Fruit fly (Drosophila melanogaster) whole organism, embryonic: Measurements from ENCODE around the gene CG2898.
A peak's percentile ranks its signal among the peaks of the same experiment; 100 is the strongest.

Source experiments
- Atf-2 ChIP-seq: fragments of 200-800 bp; sonication (Bioruptor generic); optimal IDR thresholded peaks from 2 replicates; lab custom pipeline; 2016; ENCODE audit warnings: missing biosample characterization, missing genetic modification characterization
- Atf3 ChIP-seq: fragments of 200-800 bp; sonication (Bioruptor generic); optimal IDR thresholded peaks from 3 replicates; lab custom pipeline; 2016; ENCODE audit warnings: missing biosample characterization, missing genetic modification characterization
- CG10321 ChIP-seq: fragments of 200-800 bp; sonication (Bioruptor generic); IDR thresholded peaks from 2 replicates; pipeline ENCODE4 v1.3.6; 2022; ENCODE audit warnings: missing biosample characterization, missing genetic modification characterization
- CG12155 ChIP-seq: fragments of 200-800 bp; sonication (Bioruptor generic); optimal IDR thresholded peaks from 3 replicates; lab custom pipeline; 2016; ENCODE audit warnings: missing biosample characterization, missing genetic modification characterization
- CG12219 ChIP-seq: fragments of 200-800 bp; sonication (Bioruptor generic); optimal IDR thresholded peaks from 3 replicates; lab custom pipeline; 2018; ENCODE audit warnings: missing biosample characterization, mild to moderate bottlenecking, missing genetic modification characterization
- CG14667 ChIP-seq: fragments of 200-800 bp; sonication (Bioruptor generic); IDR thresholded peaks from 2 replicates; pipeline ENCODE4 v1.3.6; 2022; ENCODE audit warnings: missing biosample characterization, missing genetic modification characterization
- CG14860 ChIP-seq: fragments of 200-800 bp; sonication (Bioruptor generic); IDR thresholded peaks from 3 replicates; pipeline ENCODE4 v1.3.6; 2022; ENCODE audit warnings: missing biosample characterization, missing genetic modification characterization; ENCODE audit not compliant: partially characterized antibody
- CG1602 ChIP-seq: fragments of 200-800 bp; sonication (Bioruptor generic); optimal IDR thresholded peaks from 3 replicates; lab custom pipeline; 2016; ENCODE audit warnings: missing biosample characterization, missing genetic modification characterization
- CG17802 ChIP-seq: fragments of 200-800 bp; sonication (Bioruptor generic); optimal IDR thresholded peaks from 2 replicates; lab custom pipeline; 2018; ENCODE audit warnings: missing biosample characterization, mild to moderate bottlenecking, missing genetic modification characterization, moderate library complexity
- CG1832 ChIP-seq: fragments of 200-800 bp; sonication (Bioruptor generic); optimal IDR thresholded peaks from 2 replicates; lab custom pipeline; 2017; ENCODE audit warnings: missing biosample characterization, mild to moderate bottlenecking, missing genetic modification characterization, inconsistent platforms
- CG2712 ChIP-seq: fragments of 200-800 bp; optimal IDR thresholded peaks from 3 replicates; lab custom pipeline; 2019; ENCODE audit warnings: missing biosample characterization, mild to moderate bottlenecking, missing genetic modification characterization, moderate library complexity
- CG3838 ChIP-seq: fragments of 200-800 bp; sonication (Bioruptor generic); optimal IDR thresholded peaks from 3 replicates; lab custom pipeline; 2016; ENCODE audit warnings: missing biosample characterization, missing genetic modification characterization
- CG6175 ChIP-seq: fragments of 200-800 bp; sonication (Bioruptor generic); IDR thresholded peaks from 3 replicates; pipeline ENCODE4 v1.3.6; 2022; ENCODE audit warnings: missing biosample characterization, missing genetic modification characterization
- CG7987 ChIP-seq: fragments of 200-800 bp; sonication (Bioruptor generic); optimal IDR thresholded peaks from 2 replicates; lab custom pipeline; 2018; ENCODE audit warnings: missing biosample characterization, mild to moderate bottlenecking, missing genetic modification characterization, moderate library complexity
- CG9876 ChIP-seq: fragments of 200-800 bp; sonication (Bioruptor generic); optimal IDR thresholded peaks from 2 replicates; lab custom pipeline; 2016; ENCODE audit warnings: missing biosample characterization, missing genetic modification characterization
- Dfd ChIP-seq, 2 experiments: fragments of >200 bp; optimal IDR thresholded peaks; 2 replicates each; lab custom pipeline; 2017; ENCODE audit warnings: missing biosample characterization in 2 of 2, missing genetic modification characterization in 2 of 2
- Dp ChIP-seq: fragments of 200-800 bp; sonication (Bioruptor generic); optimal IDR thresholded peaks from 2 replicates; lab custom pipeline; 2018; ENCODE audit warnings: missing biosample characterization, mild to moderate bottlenecking, missing genetic modification characterization, moderate library complexity
- Gsc ChIP-seq: fragments of 200-800 bp; sonication (Bioruptor generic); IDR thresholded peaks from 2 replicates; pipeline ENCODE4 v1.3.6; 2022; ENCODE audit warnings: missing biosample characterization, missing genetic modification characterization
- Gug ChIP-seq: fragments of 200-800 bp; sonication (Bioruptor generic); IDR thresholded peaks from 4 replicates; pipeline ENCODE4 v1.3.6; 2022; ENCODE audit warnings: missing biosample characterization, missing genetic modification characterization
- Lpt ChIP-seq: fragments of >200 bp; optimal IDR thresholded peaks from 2 replicates; lab custom pipeline; 2018; ENCODE audit warnings: missing biosample characterization, missing genetic modification characterization
- Max ChIP-seq: fragments of 200-800 bp; sonication (Bioruptor generic); optimal IDR thresholded peaks from 2 replicates; lab custom pipeline; 2016; ENCODE audit warnings: missing biosample characterization, mild to moderate bottlenecking, missing genetic modification characterization
- Mes4 ChIP-seq: fragments of 200-800 bp; sonication (Bioruptor generic); optimal IDR thresholded peaks from 2 replicates; lab custom pipeline; 2016; ENCODE audit warnings: missing biosample characterization, missing genetic modification characterization
- Pdp1 ChIP-seq, 2 experiments: fragments of 200-800 bp; sonication (Bioruptor generic); optimal IDR thresholded peaks; 3 replicates each; lab custom pipeline; 2016; ENCODE audit warnings: missing biosample characterization in 2 of 2, missing genetic modification characterization in 2 of 2, mild to moderate bottlenecking in 1 of 2, moderate library complexity in 1 of 2
- Rfx ChIP-seq: fragments of 200-800 bp; sonication (Bioruptor generic); IDR thresholded peaks from 2 replicates; pipeline ENCODE4 v1.3.6; 2022; ENCODE audit warnings: missing biosample characterization, missing genetic modification characterization
- Side ChIP-seq: fragments of 200-800 bp; sonication (Bioruptor generic); optimal IDR thresholded peaks from 2 replicates; lab custom pipeline; 2016; ENCODE audit warnings: missing biosample characterization, missing genetic modification characterization
- ab ChIP-seq: fragments of 200-800 bp; sonication (Bioruptor generic); optimal IDR thresholded peaks from 2 replicates; lab custom pipeline; 2016; ENCODE audit warnings: missing biosample characterization, missing genetic modification characterization
- aop ChIP-seq: fragments of 200-800 bp; sonication (Bioruptor generic); IDR thresholded peaks from 2 replicates; pipeline ENCODE4 v1.3.6; 2022; ENCODE audit warnings: missing biosample characterization, missing genetic modification characterization
- ase ChIP-seq: fragments of 200-800 bp; sonication (Bioruptor generic); IDR thresholded peaks from 3 replicates; pipeline ENCODE4 v1.3.6; 2022; ENCODE audit warnings: missing biosample characterization, missing genetic modification characterization
- bbx ChIP-seq: fragments of 200-800 bp; sonication (Bioruptor generic); IDR thresholded peaks from 2 replicates; pipeline ENCODE4 v1.3.6; 2022; ENCODE audit warnings: missing biosample characterization, missing genetic modification characterization; ENCODE audit not compliant: partially characterized antibody
- cato ChIP-seq: fragments of 200-800 bp; sonication (Bioruptor generic); optimal IDR thresholded peaks from 2 replicates; lab custom pipeline; 2016; ENCODE audit warnings: missing biosample characterization, missing genetic modification characterization, borderline replicate concordance
- caup ChIP-seq: fragments of 200-800 bp; sonication (Bioruptor generic); optimal IDR thresholded peaks from 3 replicates; lab custom pipeline; 2017; ENCODE audit warnings: missing biosample characterization, mild to moderate bottlenecking, missing genetic modification characterization, moderate library complexity; ENCODE audit not compliant: severe bottlenecking
- cwo ChIP-seq: fragments of 200-800 bp; sonication (Bioruptor generic); optimal IDR thresholded peaks from 3 replicates; lab custom pipeline; 2017; ENCODE audit warnings: missing biosample characterization, missing genetic modification characterization, mild to moderate bottlenecking, moderate library complexity, missing genetic modification reagents
- dan ChIP-seq: fragments of 200-800 bp; sonication (Bioruptor generic); IDR thresholded peaks from 2 replicates; pipeline ENCODE4 v1.3.6; 2022; ENCODE audit warnings: missing biosample characterization, missing genetic modification characterization
- fru ChIP-seq: fragments of >200 bp; optimal IDR thresholded peaks from 2 replicates; lab custom pipeline; 2017
- fu2 ChIP-seq: fragments of 200-800 bp; sonication (Bioruptor generic); optimal IDR thresholded peaks from 2 replicates; lab custom pipeline; 2016; ENCODE audit warnings: missing biosample characterization, missing genetic modification characterization
- gro ChIP-seq: fragments of 200-800 bp; sonication (Bioruptor generic); optimal IDR thresholded peaks from 2 replicates; lab custom pipeline; 2016; ENCODE audit warnings: missing biosample characterization, missing genetic modification characterization
- hbn ChIP-seq: fragments of 200-800 bp; sonication (Bioruptor generic); IDR thresholded peaks from 2 replicates; pipeline ENCODE4 v1.3.6; 2022; ENCODE audit warnings: missing biosample characterization, missing genetic modification characterization; ENCODE audit not compliant: partially characterized antibody
- inv ChIP-seq: fragments of 200-800 bp; sonication (Bioruptor generic); IDR thresholded peaks from 2 replicates; pipeline ENCODE4 v1.3.6; 2022; ENCODE audit warnings: missing biosample characterization, missing genetic modification characterization; ENCODE audit not compliant: partially characterized antibody
- jing ChIP-seq: fragments of 200-800 bp; sonication (Bioruptor generic); optimal IDR thresholded peaks from 2 replicates; lab custom pipeline; 2018; ENCODE audit warnings: missing biosample characterization, mild to moderate bottlenecking, missing genetic modification characterization
- kay ChIP-seq: fragments of 200-800 bp; sonication (Bioruptor generic); optimal IDR thresholded peaks from 2 replicates; lab custom pipeline; 2016; ENCODE audit warnings: missing biosample characterization, missing genetic modification characterization
- lola ChIP-seq, 3 experiments: fragments of >200 bp in 2 of 3; fragments of 200-800 bp in 1 of 3; sonication (Bioruptor generic) in 1 of 3; optimal IDR thresholded peaks; 2 replicates each; lab custom pipeline; 2017 to 2019; ENCODE audit warnings: missing biosample characterization in 3 of 3, missing genetic modification characterization in 3 of 3, mild to moderate bottlenecking in 1 of 3, moderate library complexity in 1 of 3
- nom ChIP-seq: fragments of 200-800 bp; sonication (Bioruptor generic); optimal IDR thresholded peaks from 2 replicates; lab custom pipeline; 2017; ENCODE audit warnings: missing biosample characterization, missing genetic modification characterization, mild to moderate bottlenecking, moderate library complexity, missing genetic modification reagents
- otp ChIP-seq: fragments of 200-800 bp; sonication (Bioruptor generic); IDR thresholded peaks from 3 replicates; pipeline ENCODE4, ENCODE4 v1.3.6; 2022; ENCODE audit warnings: missing biosample characterization, missing genetic modification characterization
- pzg ChIP-seq: fragments of 200-800 bp; sonication (Bioruptor generic); optimal IDR thresholded peaks from 3 replicates; lab custom pipeline; 2018; ENCODE audit warnings: missing biosample characterization, mild to moderate bottlenecking, missing genetic modification characterization, moderate library complexity
- sens ChIP-seq: fragments of 200-800 bp; sonication (Bioruptor generic); peaks from one replicate; lab custom pipeline; 2016; ENCODE audit warnings: missing biosample characterization, missing genetic modification characterization
- sim ChIP-seq: fragments of 200-800 bp; sonication (Bioruptor generic); IDR thresholded peaks from 2 replicates; pipeline ENCODE4 v1.3.6; 2022; ENCODE audit warnings: missing biosample characterization, missing genetic modification characterization
- sna ChIP-seq: fragments of 200-800 bp; sonication (Bioruptor generic); IDR thresholded peaks from 2 replicates; pipeline ENCODE4 v1.3.6; 2022; ENCODE audit warnings: missing biosample characterization, missing genetic modification characterization; ENCODE audit not compliant: partially characterized antibody
- ssp ChIP-seq: fragments of 200-800 bp; sonication (Bioruptor generic); IDR thresholded peaks from 2 replicates; pipeline ENCODE4 v1.3.6; 2022; ENCODE audit warnings: missing biosample characterization, missing genetic modification characterization
- stc ChIP-seq: fragments of 200-800 bp; sonication (Bioruptor generic); IDR thresholded peaks from 2 replicates; pipeline ENCODE4 v1.3.6; 2022; ENCODE audit warnings: missing biosample characterization, missing genetic modification characterization
- vvl ChIP-seq: fragments of 200-800 bp; sonication (Bioruptor generic); IDR thresholded peaks from 2 replicates; pipeline ENCODE4 v1.3.6; 2022; ENCODE audit warnings: missing biosample characterization, missing genetic modification characterization
- wek ChIP-seq: fragments of 200-800 bp; sonication (Bioruptor generic); optimal IDR thresholded peaks from 3 replicates; lab custom pipeline; 2018; ENCODE audit warnings: missing biosample characterization, mild to moderate bottlenecking, missing genetic modification characterization, moderate library complexity

The CG2898 gene

DNA sequence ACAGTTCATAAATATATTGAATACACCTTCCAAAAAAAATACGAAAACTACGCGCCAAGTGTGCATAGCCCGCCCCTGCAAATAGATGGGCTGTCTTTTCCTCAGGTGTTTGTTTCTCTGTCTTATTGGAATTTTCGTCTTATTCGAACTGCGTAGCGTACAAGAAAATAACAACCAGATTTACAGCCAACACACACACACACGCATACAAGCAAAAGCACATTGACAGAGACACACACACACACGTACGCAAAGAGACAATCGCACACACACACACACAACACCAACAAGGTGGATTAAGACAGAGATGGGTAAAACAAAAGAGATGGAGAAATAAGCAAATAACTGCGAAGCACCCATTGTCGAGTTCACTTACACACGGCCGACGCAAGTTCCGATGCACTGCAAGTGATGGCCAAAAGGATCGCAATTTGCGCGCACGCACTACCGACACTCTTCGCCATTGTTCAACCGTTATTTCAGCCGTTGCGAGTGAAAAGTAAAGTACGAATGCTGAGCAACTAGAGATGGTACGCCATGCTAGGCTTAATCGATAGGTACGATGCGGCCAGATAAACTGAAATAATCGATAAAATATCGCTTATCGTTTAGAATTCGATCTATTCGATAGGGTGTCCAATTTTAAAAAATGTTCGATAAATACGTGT lies 9.3 kb upstream of the CG2898 start (continued):
- TF ChIP-seq CG12219 (GFP tag; lab: Kevin White, UChicago): no peak
- TF ChIP-seq aop (GFP tag; lab: Robert Waterston, UW): no peak
- no peak for TF ChIP-seq kay (GFP tag; lab: Kevin White, UChicago)
- TF ChIP-seq wek: peak; percentile 23
- TF ChIP-seq lola (GFP tag; optimal IDR thresholded peaks at IDR 0.05; lab: Kevin White, UChicago): no peak
- no peak for TF ChIP-seq Atf-2 (GFP tag; lab: Kevin White, UChicago)
- TF ChIP-seq jing: no peak
- TF ChIP-seq Gsc (GFP tag; lab: Robert Waterston, UW): no peak
- TF ChIP-seq dan (GFP tag; lab: Robert Waterston, UW): no peak
- no peak for TF ChIP-seq Mes4 (GFP tag; lab: Kevin White, UChicago)
- no peak for TF ChIP-seq CG3838 (GFP tag; lab: Kevin White, UChicago)
- peak; percentile 82 for TF ChIP-seq sens
- no peak for TF ChIP-seq ssp
- no peak for TF ChIP-seq CG14667 (GFP tag; lab: Robert Waterston, UW)
- no peak for TF ChIP-seq CG17802 (tag; lab: Kevin White, UChicago)
- peak; percentile 15 for TF ChIP-seq caup (GFP tag; lab: Kevin White, UChicago)
- no peak for TF ChIP-seq Lpt (GFP tag; lab: Kevin White, UChicago)
- TF ChIP-seq gro (GFP tag; lab: Kevin White, UChicago): peak; percentile 33
- TF ChIP-seq Atf3 (GFP tag; lab: Kevin White, UChicago): no peak
- TF ChIP-seq inv (GFP tag; lab: Robert Waterston, UW): peak; percentile 83
- TF ChIP-seq CG9876 (GFP tag; lab: Kevin White, UChicago): no peak
- TF ChIP-seq fru: no peak
- TF ChIP-seq stc (GFP tag; lab: Robert Waterston, UW): no peak
- no peak for TF ChIP-seq Max (GFP tag; lab: Kevin White, UChicago)
- TF ChIP-seq Dfd (GFP tag; optimal IDR thresholded peaks at IDR 0.05; lab: Kevin White, UChicago): no peak
- no peak for TF ChIP-seq vvl (GFP tag; lab: Robert Waterston, UW)
- TF ChIP-seq ab: no peak
- no peak for TF ChIP-seq Gug (GFP tag; lab: Robert Waterston, UW)
- TF ChIP-seq ase (GFP tag; lab: Robert Waterston, UW): no peak
- TF ChIP-seq CG6175 (GFP tag; lab: Robert Waterston, UW): no peak
- peak; percentile 91 for TF ChIP-seq hbn (GFP tag; lab: Robert Waterston, UW)
- TF ChIP-seq otp (GFP tag; lab: Robert Waterston, UW): no peak
- TF ChIP-seq CG1602 (GFP tag; lab: Kevin White, UChicago): no peak
- TF ChIP-seq sna (GFP tag; lab: Robert Waterston, UW): peak; percentile 87
- no peak for TF ChIP-seq fu2 (GFP tag; lab: Kevin White, UChicago)
- no peak for TF ChIP-seq CG7987 (GFP tag; lab: Kevin White, UChicago)
- TF ChIP-seq Dp: peak; percentile 68
- TF ChIP-seq pzg (GFP tag; lab: Kevin White, UChicago): peak; percentile 79
- no peak for TF ChIP-seq CG1832 (GFP tag; lab: Kevin White, UChicago)
- no peak for TF ChIP-seq CG12155 (GFP tag; lab: Kevin White, UChicago)
- no peak for TF ChIP-seq cwo (GFP tag; lab: Kevin White, UChicago)
- no peak for TF ChIP-seq sim
- peak; percentile 32 for TF ChIP-seq CG2712 (tag; lab: Kevin White, UChicago)
- 0 out of 2 replicates have a peak, but pooled peaks have one; percentile 21 for TF ChIP-seq Rfx (GFP tag; lab: Robert Waterston, UW)
- TF ChIP-seq CG10321 (GFP tag; lab: Robert Waterston, UW): no peak
- TF ChIP-seq bbx (GFP tag; lab: Robert Waterston, UW): peak; percentile 96
- TF ChIP-seq Side (GFP tag; lab: Kevin White, UChicago): peak; percentile 41
- TF ChIP-seq CG14860 (GFP tag; lab: Robert Waterston, UW): peak; percentile 95
- peak; percentile 56 for TF ChIP-seq nom (GFP tag; lab: Kevin White, UChicago)
- TF ChIP-seq cato (GFP tag; lab: Kevin White, UChicago): no peak
- peak in 1 of 2 experiments; percentile 2 for TF ChIP-seq Pdp1 (GFP tag; optimal IDR thresholded peaks at IDR 0.05; lab: Kevin White, UChicago)
